Worm (Caenorhabditis elegans): ENCODE data around the gene dhs-25.

The dhs-25 gene

DNA sequence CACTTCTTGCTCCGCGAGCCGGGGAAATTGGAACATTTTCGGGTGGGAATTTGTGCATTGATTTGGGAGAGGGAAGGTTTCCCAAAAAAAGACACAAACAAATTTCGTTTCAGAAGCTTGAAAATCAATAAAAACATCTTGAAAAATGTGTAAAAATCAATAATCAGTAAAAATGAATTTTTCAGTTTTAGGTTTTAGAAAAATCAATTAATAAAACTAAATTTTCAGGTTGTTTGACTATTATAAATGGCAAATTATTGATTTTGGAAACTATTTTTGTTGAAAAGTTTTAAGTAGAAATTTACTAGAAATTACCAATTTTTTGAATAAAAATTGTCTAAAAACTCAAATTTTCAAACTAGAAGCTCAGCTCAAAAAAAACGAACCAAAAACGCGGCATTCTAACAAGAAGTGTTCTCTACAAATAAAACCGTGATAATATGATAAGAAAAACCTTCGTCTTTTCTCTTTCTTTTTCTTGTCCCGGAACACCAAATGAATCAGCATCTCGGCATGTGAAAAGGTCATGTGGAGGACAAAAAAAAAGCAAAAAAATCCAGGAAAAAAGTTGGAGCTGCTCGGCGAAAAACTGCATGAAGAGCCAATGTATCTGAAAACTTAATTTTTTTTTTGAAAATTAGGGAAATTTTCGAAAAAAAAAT, 39.3 kb downstream of the dhs-25 start:
- no peak for TF ChIP-seq ceh-82 (tag; optimal IDR thresholded peaks at IDR 0.05)
- no peak for TF ChIP-seq ztf-11 (tag; optimal IDR thresholded peaks at IDR 0.05)
- TF ChIP-seq nhr-76 (tag; optimal IDR thresholded peaks at IDR 0.05), result no peak
- TF ChIP-seq ceh-28 (tag; optimal IDR thresholded peaks at IDR 0.05), result peak; percentile 60
- TF ChIP-seq nhr-12 (tag; optimal IDR thresholded peaks at IDR 0.05), result no peak

DNA sequence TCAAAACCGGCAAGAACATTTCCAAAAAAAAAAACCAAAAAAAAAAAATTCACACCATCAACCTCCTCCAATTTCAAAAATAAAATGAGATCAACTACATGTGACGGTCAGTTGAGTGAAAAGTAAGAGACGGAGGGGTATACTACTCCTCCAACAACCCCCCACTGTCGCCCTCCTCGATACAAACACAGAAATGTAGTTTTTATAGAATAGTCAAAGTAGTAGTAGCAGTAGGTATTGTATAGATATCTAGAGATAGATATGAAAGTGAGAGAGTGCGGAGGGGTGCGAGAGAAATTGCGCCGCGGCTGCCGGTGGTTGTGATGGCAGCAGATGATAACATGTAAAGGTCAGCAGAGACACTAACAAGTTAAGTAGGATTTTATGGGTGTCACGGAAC, 41.0 kb downstream of the dhs-25 start:
- no peak for TF ChIP-seq elt-3 (tag; optimal IDR thresholded peaks at IDR 0.05)
- TF ChIP-seq hmg-11 (tag; optimal IDR thresholded peaks at IDR 0.05), result peak; percentile 14
- no peak for TF ChIP-seq R02D3.7 (tag; optimal IDR thresholded peaks at IDR 0.05)
- TF ChIP-seq elt-2 (tag; optimal IDR thresholded peaks at IDR 0.05), result no peak
- TF ChIP-seq nfya-1 (tag; optimal IDR thresholded peaks at IDR 0.05; ENCODE audit: insufficient read depth), result no peak
- no peak for TF ChIP-seq skn-1 (tag; optimal IDR thresholded peaks at IDR 0.05)
- no peak for TF ChIP-seq zag-1 (tag; optimal IDR thresholded peaks at IDR 0.05)
- TF ChIP-seq nhr-23 (tag; optimal IDR thresholded peaks at IDR 0.05), result peak; percentile 26
- TF ChIP-seq lin-15B (tag; optimal IDR thresholded peaks at IDR 0.05), result no peak
- TF ChIP-seq nhr-76 (tag; optimal IDR thresholded peaks at IDR 0.05), result no peak
- TF ChIP-seq elt-1 (tag; optimal IDR thresholded peaks at IDR 0.05), result peak; percentile 64
- TF ChIP-seq nhr-12 (tag; optimal IDR thresholded peaks at IDR 0.05), result no peak
- peak; percentile 35 for TF ChIP-seq nhr-25 (tag; optimal IDR thresholded peaks at IDR 0.05)
- TF ChIP-seq lin-39 (tag; optimal IDR thresholded peaks at IDR 0.05), result no peak
- TF ChIP-seq egl-27 (tag; optimal IDR thresholded peaks at IDR 0.05), result no peak
- TF ChIP-seq jun-1 (tag; optimal IDR thresholded peaks at IDR 0.05), result no peak
- TF ChIP-seq nhr-237 (tag; optimal IDR thresholded peaks at IDR 0.05), result no peak
- TF ChIP-seq nhr-11 (tag; optimal IDR thresholded peaks at IDR 0.05), result no peak
- no peak for TF ChIP-seq nhr-28 (tag; optimal IDR thresholded peaks at IDR 0.05)

DNA sequence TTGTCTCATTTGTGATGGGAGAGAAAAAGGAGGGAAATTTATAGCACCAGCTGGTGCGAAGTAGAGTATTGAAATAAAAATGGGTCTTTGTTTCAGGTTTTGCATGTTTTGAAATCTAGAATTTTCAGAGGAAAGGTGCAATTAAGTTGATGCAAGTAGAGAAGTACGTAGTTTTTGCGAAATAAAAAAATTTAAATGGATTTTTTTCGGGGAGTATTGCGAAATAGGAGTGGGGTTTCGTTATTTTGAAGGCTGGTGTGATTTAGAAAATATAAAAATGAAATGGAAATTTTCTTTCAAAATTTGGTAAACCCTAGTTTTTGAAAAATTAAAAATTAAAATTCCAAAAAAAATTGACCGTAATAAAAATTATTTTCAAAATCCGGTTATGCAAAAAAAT, 41.8 kb downstream of the dhs-25 start:
- TF ChIP-seq pha-4 (tag; optimal IDR thresholded peaks at IDR 0.05), result no peak
- no peak for TF ChIP-seq ztf-4 (tag; optimal IDR thresholded peaks at IDR 0.05)
- no peak for TF ChIP-seq mml-1 (tag; optimal IDR thresholded peaks at IDR 0.05)
- no peak for TF ChIP-seq sea-2 (GFP tag; optimal IDR thresholded peaks at IDR 0.05)
- TF ChIP-seq nhr-77 (tag; optimal IDR thresholded peaks at IDR 0.05), result no peak
- TF ChIP-seq fos-1 (tag; optimal IDR thresholded peaks at IDR 0.05), result no peak
- TF ChIP-seq nhr-28 (tag; optimal IDR thresholded peaks at IDR 0.05), result no peak
- TF ChIP-seq nhr-43 (tag; optimal IDR thresholded peaks at IDR 0.05; ENCODE audit: poor library complexity, severe bottlenecking), result no peak

DNA sequence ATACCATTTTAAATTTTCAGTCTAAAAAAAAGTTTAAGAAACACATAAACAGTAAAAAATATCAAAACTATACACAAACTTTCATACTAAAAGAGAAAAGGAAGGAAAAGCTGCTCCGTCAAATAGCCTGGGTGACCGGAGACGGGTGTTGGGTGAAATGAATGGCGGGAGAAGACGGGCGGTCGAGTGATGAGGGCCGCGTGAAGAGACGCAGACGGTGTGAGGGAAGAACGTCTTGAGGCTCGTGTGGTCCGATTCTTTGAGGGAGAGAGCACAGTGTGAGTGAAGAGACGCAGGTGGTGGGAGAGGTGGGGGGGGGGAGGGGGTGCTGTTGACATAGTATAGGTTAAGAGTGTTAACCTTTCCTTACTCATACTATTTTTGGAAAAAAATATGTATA, 42.7 kb downstream of the dhs-25 start:
- TF ChIP-seq nfya-1 (tag; optimal IDR thresholded peaks at IDR 0.05; ENCODE audit: insufficient read depth) (peak; percentile 55), tbx-2 (tag; optimal IDR thresholded peaks at IDR 0.05) (no peak), pha-4 (tag; optimal IDR thresholded peaks at IDR 0.05) (peak; percentile 27), eor-1 (tag; optimal IDR thresholded peaks at IDR 0.05) (no peak), hmg-11 (tag; optimal IDR thresholded peaks at IDR 0.05) (peak; percentile 53), lin-39 (tag; optimal IDR thresholded peaks at IDR 0.05) (peak; percentile 24)

DNA sequence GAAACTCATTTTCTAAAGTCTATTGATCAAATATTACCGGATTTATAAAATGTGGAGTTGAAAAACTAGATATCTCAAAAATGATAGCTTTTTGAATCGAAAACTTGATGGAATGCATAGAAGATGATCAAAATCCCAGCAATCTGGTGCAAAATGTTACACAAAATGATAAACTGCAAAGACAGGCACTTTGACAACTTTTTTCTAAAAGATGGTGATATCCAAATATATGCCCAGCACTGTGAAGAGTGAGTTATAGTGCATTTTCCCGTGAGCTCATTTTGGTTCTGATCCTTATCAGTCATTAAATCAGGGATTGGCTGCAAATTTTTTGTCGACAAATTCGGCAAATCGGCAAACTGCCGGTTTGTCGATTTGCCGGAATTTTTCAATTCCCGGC, 48.9 kb downstream of the dhs-25 start, which contains the start of gene K06A9.3:
TSS of gene K06A9.3 (minus strand) at position 101 of the 400 bp plus-strand sequence.
- TF ChIP-seq unc-39 (tag; optimal IDR thresholded peaks at IDR 0.05), result no peak
- TF ChIP-seq elt-1 (tag; optimal IDR thresholded peaks at IDR 0.05), result no peak
- no peak for TF ChIP-seq fos-1 (tag; optimal IDR thresholded peaks at IDR 0.05)
- no peak for TF ChIP-seq nhr-237 (tag; optimal IDR thresholded peaks at IDR 0.05)

DNA sequence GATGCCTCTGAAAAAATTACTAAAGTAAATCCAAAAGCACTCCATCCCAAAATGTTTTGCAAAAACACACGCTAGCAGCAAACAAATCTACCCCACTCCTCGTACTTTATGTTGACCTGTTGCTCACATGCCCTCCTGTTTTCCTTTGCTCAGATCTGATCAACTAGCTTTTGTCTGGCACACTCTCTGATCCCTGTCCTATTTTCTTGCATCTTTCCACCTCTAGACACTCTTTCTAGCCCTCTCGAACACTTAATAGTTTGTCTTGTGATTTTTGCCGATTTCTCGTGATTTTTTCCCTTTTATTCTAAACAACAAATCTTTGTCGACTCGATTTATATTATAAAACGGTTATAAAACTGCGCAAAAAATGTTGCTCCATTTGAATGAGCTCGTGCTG, 49.8 kb downstream of the dhs-25 start, which contains the start of gene K06A9.2:
TSS of gene K06A9.2 (plus strand) at position 229 of the 400 bp plus-strand sequence.
- TF ChIP-seq nhr-11 (tag; optimal IDR thresholded peaks at IDR 0.05), result peak; percentile 42
- TF ChIP-seq nhr-23 (tag; optimal IDR thresholded peaks at IDR 0.05), result no peak
- no peak for TF ChIP-seq jun-1 (tag; optimal IDR thresholded peaks at IDR 0.05)
- TF ChIP-seq nfya-1 (tag; optimal IDR thresholded peaks at IDR 0.05; ENCODE audit: insufficient read depth), result peak; percentile 29
- peak; percentile 83 for TF ChIP-seq pha-4 (tag; optimal IDR thresholded peaks at IDR 0.05)
- TF ChIP-seq fkh-10 (GFP tag; optimal IDR thresholded peaks at IDR 0.05), result no peak
- TF ChIP-seq unc-39 (tag; optimal IDR thresholded peaks at IDR 0.05), result no peak
- no peak for TF ChIP-seq pqm-1 (tag; optimal IDR thresholded peaks at IDR 0.05)
- TF ChIP-seq nhr-237 (tag; optimal IDR thresholded peaks at IDR 0.05), result no peak
- no peak for TF ChIP-seq ceh-82 (tag; optimal IDR thresholded peaks at IDR 0.05)
- no peak for TF ChIP-seq egl-5 (tag; optimal IDR thresholded peaks at IDR 0.05)
- TF ChIP-seq ztf-4 (tag; optimal IDR thresholded peaks at IDR 0.05), result no peak
